Fruit fly (Drosophila melanogaster): ENCODE measurements around the gene CG14218.
A peak's percentile ranks its signal among the peaks of the same experiment; 100 is the strongest.

The CG14218 gene

dm6 chrX:19608042-19608609 lies 26.3 kb upstream of the CG14218 start (continued):
- TF ChIP-seq stwl (tag; optimal IDR thresholded peaks at IDR 0.05) (peak; percentile 60), zen2 (GFP tag; IDR thresholded peaks at IDR 0.05; ENCODE audit: partially characterized antibody) (no peak), CG17802 (tag; optimal IDR thresholded peaks at IDR 0.05) (no peak), CG13123 (GFP tag; optimal IDR thresholded peaks at IDR 0.05) (no peak), CG1024 (GFP tag; IDR thresholded peaks at IDR 0.05) (no peak), Ets97D (GFP tag; optimal IDR thresholded peaks at IDR 0.05) (no peak), pita (GFP tag; optimal IDR thresholded peaks at IDR 0.05) (no peak), ttk (GFP tag; IDR thresholded peaks at IDR 0.05) (no peak), NK7.1 (GFP tag; optimal IDR thresholded peaks at IDR 0.05) (no peak), bbx (GFP tag; IDR thresholded peaks at IDR 0.05; ENCODE audit: partially characterized antibody) (0 out of 2 replicates have a peak, but pooled peaks have one; percentile 10), Xrp1 (GFP tag; IDR thresholded peaks at IDR 0.05) (peak; percentile 17; the same call in 1 of the 2 replicates), Med (GFP tag) (peak; percentile 54), CG15514 (GFP tag; optimal IDR thresholded peaks at IDR 0.05) (peak; percentile 23), Poxn (GFP tag; IDR thresholded peaks at IDR 0.05) (no peak), kni (GFP tag; optimal IDR thresholded peaks at IDR 0.05) (peak; percentile 82), Ravus (GFP tag; IDR thresholded peaks at IDR 0.05) (no peak), CG4730 (GFP tag; IDR thresholded peaks at IDR 0.05) (no peak), zf30C (GFP tag; optimal IDR thresholded peaks at IDR 0.05) (peak; percentile 31), lab (GFP tag; optimal IDR thresholded peaks at IDR 0.05) (no peak), Fer1 (GFP tag; optimal IDR thresholded peaks at IDR 0.05) (peak; percentile 11), exex (tag; optimal IDR thresholded peaks at IDR 0.05) (peak; percentile 62), stc (GFP tag; IDR thresholded peaks at IDR 0.05) (no peak; the same call in 1 of the 2 replicates), oc (tag; optimal IDR thresholded peaks at IDR 0.05) (peak; percentile 24), CG14965 (GFP tag; optimal IDR thresholded peaks at IDR 0.05; ENCODE audit: borderline replicate concordance) (no peak), phol (tag; optimal IDR thresholded peaks at IDR 0.05) (peak; percentile 31), zen (tag; optimal IDR thresholded peaks at IDR 0.05) (no peak), CG17612 (GFP tag; IDR thresholded peaks at IDR 0.05) (no peak), CG1603 (tag; optimal IDR thresholded peaks at IDR 0.05) (no peak), bsh (GFP tag; optimal IDR thresholded peaks at IDR 0.05) (no peak), crp (GFP tag; optimal IDR thresholded peaks at IDR 0.05) (no peak), Asciz (GFP tag; optimal IDR thresholded peaks at IDR 0.05) (no peak), CG13287 (GFP tag; IDR thresholded peaks at IDR 0.05; ENCODE audit: partially characterized antibody) (peak; percentile 60), ato (GFP tag; IDR thresholded peaks at IDR 0.05; ENCODE audit: partially characterized antibody) (peak; percentile 29; the same call in 1 of the 2 replicates), sug (tag; optimal IDR thresholded peaks at IDR 0.05) (peak; percentile 76), CG11696 (GFP tag; IDR thresholded peaks at IDR 0.05) (no peak), cato (GFP tag; optimal IDR thresholded peaks at IDR 0.05; ENCODE audit: borderline replicate concordance) (no peak), slbo (GFP tag; IDR thresholded peaks at IDR 0.05) (no peak), disco-r (GFP tag; optimal IDR thresholded peaks at IDR 0.05) (no peak), trh (GFP tag; optimal IDR thresholded peaks at IDR 0.05) (no peak), CG13894 (tag; optimal IDR thresholded peaks at IDR 0.05) (peak; percentile 29), Nf-YA (GFP tag; IDR thresholded peaks at IDR 0.05) (no peak), Antp (GFP tag; optimal IDR thresholded peaks at IDR 0.05) (no peak), gsb-n (tag; optimal IDR thresholded peaks at IDR 0.05) (no peak), so (GFP tag; IDR thresholded peaks at IDR 0.05) (peak; percentile 80; the same call in 2 of the 3 replicates), D (optimal IDR thresholded peaks at IDR 0.05) (no peak), D (GFP tag; optimal IDR thresholded peaks at IDR 0.05) (no peak), CG6175 (GFP tag; IDR thresholded peaks at IDR 0.05) (no peak), CG3407 (GFP tag; optimal IDR thresholded peaks at IDR 0.05) (no peak), CG17359 (tag; optimal IDR thresholded peaks at IDR 0.05) (no peak), peb (GFP tag; IDR thresholded peaks at IDR 0.05) (no peak)

All from whole organism, embryonic.